Fruit fly (Drosophila melanogaster) whole organism: ENCODE measurements around the gene CG12204.

Source experiments
- pan ChIP-seq: fragments of >200 bp; optimal IDR thresholded peaks from 2 replicates; lab custom pipeline; 2017
- psq ChIP-seq: fragments of >200 bp; optimal IDR thresholded peaks from 2 replicates; lab custom pipeline; 2017

DNA sequence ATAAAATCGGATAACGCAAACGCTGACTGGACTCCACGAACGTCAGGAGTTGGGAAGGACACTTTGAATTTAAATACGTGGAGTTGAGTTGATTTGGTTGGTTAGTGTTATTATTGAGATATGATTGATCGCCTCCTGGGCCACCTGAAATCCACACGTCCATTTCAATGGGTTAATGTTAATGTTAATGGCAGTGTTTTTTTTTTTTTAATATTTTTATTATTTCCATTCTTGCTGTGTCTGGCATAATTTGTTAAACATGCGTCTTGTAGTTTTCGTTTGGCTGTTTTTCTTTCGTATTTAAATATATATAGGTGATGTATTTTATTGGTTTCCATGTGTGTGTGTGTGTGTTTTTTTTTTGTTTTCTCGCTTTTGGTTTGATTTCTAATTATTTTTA, 37.4 kb upstream of the CG12204 start, which contains the start of gene CG12231:
- TF ChIP-seq psq (lab: Kevin White, UChicago), result no peak
- TF ChIP-seq pan (lab: Kevin White, UChicago), result no peak
